Worm (Caenorhabditis elegans) whole organism, L1 larva: ENCODE results near the gene D1054.10.

Source experiments
- C34B4.2 ChIP-seq: sonication (generic microtip); optimal IDR thresholded peaks from 2 replicates; lab custom pipeline; 2017; ENCODE audit warnings: mild to moderate bottlenecking, missing genetic modification characterization, missing compliant biosample characterization
- Y116A8C.19 ChIP-seq: sonication (generic microtip); optimal IDR thresholded peaks from 2 replicates; lab custom pipeline; 2016; ENCODE audit warnings: missing compliant biosample characterization, missing genetic modification characterization, borderline replicate concordance
- aha-1 ChIP-seq: fragments of 150-350 bp; optimal IDR thresholded peaks from 2 replicates; lab custom pipeline; 2014; ENCODE audit warnings: missing biosample characterization, missing genetic modification characterization
- blmp-1 ChIP-seq: fragments of 150-350 bp; optimal IDR thresholded peaks from 2 replicates; lab custom pipeline; 2014; ENCODE audit warnings: missing biosample characterization, missing genetic modification characterization
- ceh-82 ChIP-seq, 3 experiments: fragments of 150-350 bp in 1 of 3; sonication (generic microtip) in 2 of 3; optimal IDR thresholded peaks; 2 replicates each; lab custom pipeline; 2014 to 2017; ENCODE audit warnings: missing biosample characterization in 3 of 3, missing genetic modification characterization in 3 of 3
- ceh-90 ChIP-seq: sonication (generic microtip); optimal IDR thresholded peaks from 2 replicates; lab custom pipeline; 2016; ENCODE audit warnings: missing genetic modification characterization, missing compliant biosample characterization
- ces-1 ChIP-seq: fragments of 150-350 bp; optimal IDR thresholded peaks from 2 replicates; lab custom pipeline; 2014; ENCODE audit warnings: missing biosample characterization, missing genetic modification reagents, missing genetic modification characterization
- efl-3 ChIP-seq: fragments of 200-800 bp; sonication (Bioruptor generic); optimal IDR thresholded peaks from 2 replicates; lab custom pipeline; 2018; ENCODE audit warnings: mild to moderate bottlenecking, missing genetic modification characterization, missing compliant biosample characterization
- egl-13 ChIP-seq: sonication (generic microtip); optimal IDR thresholded peaks from 2 replicates; lab custom pipeline; 2016; ENCODE audit warnings: missing genotype, missing genetic modification reagents, missing genetic modification characterization, missing compliant biosample characterization
- egl-27 ChIP-seq, 2 experiments: fragments of 150-350 bp in 1 of 2; sonication (generic microtip); optimal IDR thresholded peaks; 3 replicates each; lab custom pipeline; 2017 to 2018; ENCODE audit warnings: missing biosample characterization in 2 of 2, missing genetic modification characterization in 2 of 2, missing genetic modification reagents in 2 of 2
- elt-2 ChIP-seq: sonication (generic microtip); optimal IDR thresholded peaks from 2 replicates; lab custom pipeline; 2016; ENCODE audit warnings: missing genetic modification characterization, mild to moderate bottlenecking, inconsistent platforms, missing compliant biosample characterization, missing genetic modification reagents
- elt-3 ChIP-seq, 6 experiments: fragments of 150-350 bp in 1 of 6; sonication (generic microtip); optimal IDR thresholded peaks; 2 replicates each; lab custom pipeline; 2017 to 2018; ENCODE audit warnings: missing biosample characterization in 6 of 6, missing genetic modification characterization in 6 of 6, inconsistent platforms in 1 of 6
- fkh-8 ChIP-seq: sonication (generic microtip); optimal IDR thresholded peaks from 2 replicates; lab custom pipeline; 2016; ENCODE audit warnings: mild to moderate bottlenecking, missing genetic modification characterization, missing compliant biosample characterization
- hpl-2 ChIP-seq: fragments of 150-350 bp; optimal IDR thresholded peaks from 2 replicates; lab custom pipeline; 2014; ENCODE audit warnings: missing biosample characterization, missing genetic modification reagents, missing genetic modification characterization
- irx-1 ChIP-seq: sonication (generic microtip); optimal IDR thresholded peaks from 2 replicates; lab custom pipeline; 2016; ENCODE audit warnings: missing genetic modification characterization, missing compliant biosample characterization
- isw-1 ChIP-seq: fragments of 200-800 bp; sonication (Bioruptor generic); IDR thresholded peaks from 2 replicates; pipeline ENCODE4 v1.3.6; 2022; ENCODE audit warnings: missing genetic modification characterization, missing compliant biosample characterization
- lin-13 ChIP-seq: fragments of 150-350 bp; optimal IDR thresholded peaks from 2 replicates; lab custom pipeline; 2014; ENCODE audit warnings: missing biosample characterization, missing genetic modification reagents, missing genetic modification characterization
- lin-14 ChIP-seq: fragments of 200-800 bp; sonication (Bioruptor generic); optimal IDR thresholded peaks from 2 replicates; lab custom pipeline; 2018; ENCODE audit warnings: mild to moderate bottlenecking, missing genetic modification characterization, moderate library complexity, missing compliant biosample characterization
- lin-35 ChIP-seq, 2 experiments: fragments of 150-350 bp; optimal IDR thresholded peaks; 2 replicates each; lab custom pipeline; 2014; ENCODE audit warnings: missing biosample characterization in 2 of 2, missing genetic modification characterization in 2 of 2, missing genetic modification reagents in 2 of 2
- nhr-11 ChIP-seq: fragments of 150-350 bp; optimal IDR thresholded peaks from 2 replicates; lab custom pipeline; 2014; ENCODE audit warnings: missing biosample characterization, missing genetic modification characterization
- nhr-12 ChIP-seq: sonication (generic microtip); optimal IDR thresholded peaks from 2 replicates; lab custom pipeline; 2017; ENCODE audit warnings: missing biosample characterization, missing genetic modification characterization
- nhr-19 ChIP-seq: fragments of 200-800 bp; sonication (Bioruptor generic); conservative IDR thresholded peaks from 2 replicates; pipeline ENCODE4 v1.3.6; 2022; ENCODE audit warnings: missing genetic modification characterization, missing compliant biosample characterization
- nhr-20 ChIP-seq: sonication (generic microtip); optimal IDR thresholded peaks from 2 replicates; lab custom pipeline; 2016; ENCODE audit warnings: mild to moderate bottlenecking, missing genetic modification characterization, missing compliant biosample characterization
- nhr-47 ChIP-seq: sonication (generic microtip); optimal IDR thresholded peaks from 2 replicates; lab custom pipeline; 2016; ENCODE audit warnings: mild to moderate bottlenecking, missing genetic modification characterization, moderate library complexity, missing compliant biosample characterization
- nhr-71 ChIP-seq: sonication (generic microtip); optimal IDR thresholded peaks from 2 replicates; lab custom pipeline; 2016; ENCODE audit warnings: mild to moderate bottlenecking, missing genetic modification characterization, moderate library complexity, missing compliant biosample characterization
- nhr-76 ChIP-seq: sonication (generic microtip); optimal IDR thresholded peaks from 2 replicates; lab custom pipeline; 2017; ENCODE audit warnings: missing biosample characterization, missing genetic modification characterization
- nhr-77 ChIP-seq: fragments of 150-350 bp; optimal IDR thresholded peaks from 2 replicates; lab custom pipeline; 2014; ENCODE audit warnings: missing biosample characterization, missing genetic modification characterization
- nhr-84 ChIP-seq: sonication (generic microtip); optimal IDR thresholded peaks from 2 replicates; lab custom pipeline; 2017; ENCODE audit warnings: missing biosample characterization, missing genetic modification characterization
- nhr-85 ChIP-seq: sonication (generic microtip); peaks from one replicate; lab custom pipeline; 2016; ENCODE audit warnings: missing genetic modification characterization, inconsistent platforms, missing compliant biosample characterization
- nhr-90 ChIP-seq: sonication (generic microtip); optimal IDR thresholded peaks from 2 replicates; lab custom pipeline; 2016; ENCODE audit warnings: mild to moderate bottlenecking, missing genetic modification characterization, missing compliant biosample characterization; ENCODE audit not compliant: poor library complexity
- pax-3 ChIP-seq: fragments of 200-800 bp; sonication (Bioruptor generic); optimal IDR thresholded peaks from 2 replicates; lab custom pipeline; 2018; ENCODE audit warnings: mild to moderate bottlenecking, missing genetic modification characterization, moderate library complexity, missing compliant biosample characterization
- pqm-1 ChIP-seq: sonication (generic microtip); optimal IDR thresholded peaks from 3 replicates; lab custom pipeline; 2017; ENCODE audit warnings: missing biosample characterization, missing genetic modification characterization
- skn-1 ChIP-seq: fragments of 150-350 bp; optimal IDR thresholded peaks from 2 replicates; lab custom pipeline; 2014; ENCODE audit warnings: missing biosample characterization, missing genetic modification characterization
- snpc-4 ChIP-seq: fragments of 150-350 bp; optimal IDR thresholded peaks from 2 replicates; lab custom pipeline; 2014; ENCODE audit warnings: missing biosample characterization, missing genetic modification characterization
- snu-23 ChIP-seq: sonication (generic microtip); optimal IDR thresholded peaks from 2 replicates; lab custom pipeline; 2016; ENCODE audit warnings: missing genetic modification characterization, missing compliant biosample characterization
- sox-4 ChIP-seq: sonication (generic microtip); optimal IDR thresholded peaks from 2 replicates; lab custom pipeline; 2016; ENCODE audit warnings: missing genetic modification characterization, missing compliant biosample characterization
- sup-37 ChIP-seq: fragments of 200-800 bp; sonication (Bioruptor generic); optimal IDR thresholded peaks from 2 replicates; lab custom pipeline; 2018; ENCODE audit warnings: mild to moderate bottlenecking, missing genetic modification characterization, missing compliant biosample characterization
- swsn-7 ChIP-seq: sonication (generic microtip); optimal IDR thresholded peaks from 2 replicates; lab custom pipeline; 2016; ENCODE audit warnings: missing genetic modification characterization, missing compliant biosample characterization
- tbx-2 ChIP-seq: sonication (generic microtip); optimal IDR thresholded peaks from 2 replicates; lab custom pipeline; 2016; ENCODE audit warnings: missing genetic modification characterization, missing compliant biosample characterization
- tlp-1 ChIP-seq: fragments of 150-350 bp; optimal IDR thresholded peaks from 2 replicates; lab custom pipeline; 2014; ENCODE audit warnings: missing biosample characterization, missing genetic modification characterization
- unc-130 ChIP-seq: fragments of 150-350 bp; optimal IDR thresholded peaks from 2 replicates; lab custom pipeline; 2017; ENCODE audit warnings: missing biosample characterization, missing genetic modification characterization, inconsistent platforms
- unc-62 ChIP-seq: fragments of 150-350 bp; optimal IDR thresholded peaks from 2 replicates; lab custom pipeline; 2014; ENCODE audit warnings: missing biosample characterization, missing genetic modification reagents, missing genetic modification characterization
- unc-86 ChIP-seq: sonication (generic microtip); optimal IDR thresholded peaks from 2 replicates; lab custom pipeline; 2016; ENCODE audit warnings: missing genetic modification characterization, missing compliant biosample characterization
- unc-98 ChIP-seq: fragments of 200-800 bp; sonication (Bioruptor generic); IDR thresholded peaks from 2 replicates; pipeline ENCODE4 v1.3.6; 2022; ENCODE audit warnings: missing genetic modification characterization, missing compliant biosample characterization
- xbp-1 ChIP-seq: sonication (generic microtip); optimal IDR thresholded peaks from 2 replicates; lab custom pipeline; 2016; ENCODE audit warnings: missing genetic modification characterization, missing compliant biosample characterization
- zip-4 ChIP-seq: fragments of 200-800 bp; sonication (Bioruptor generic); optimal IDR thresholded peaks from 2 replicates; lab custom pipeline; 2018; ENCODE audit warnings: mild to moderate bottlenecking, missing genetic modification characterization, moderate library complexity, missing compliant biosample characterization

The D1054.10 gene

ce11 chrV:10760839-10761238 is 31.8 kb downstream of the D1054.10 start:
- TF ChIP-seq efl-3 (GFP tag; lab: Kevin White, UChicago) (no peak), tlp-1 (tag; lab: Kevin White, UChicago) (no peak), ceh-82 (tag; optimal IDR thresholded peaks at IDR 0.05; lab: Kevin White, UChicago) (no peak), nhr-71 (tag; lab: Kevin White, UChicago) (no peak), Y116A8C.19 (tag; lab: Kevin White, UChicago) (no peak), nhr-11 (tag; lab: Kevin White, UChicago) (no peak), ces-1 (GFP tag; lab: Kevin White, UChicago) (no peak), nhr-85 (tag; lab: Kevin White, UChicago) (no peak), pax-3 (no peak), pqm-1 (tag; lab: Kevin White, UChicago) (no peak), unc-130 (tag; lab: Kevin White, UChicago) (no peak), unc-62 (GFP tag; lab: Kevin White, UChicago) (no peak), nhr-84 (tag; lab: Kevin White, UChicago) (no peak), irx-1 (tag; lab: Kevin White, UChicago) (no peak), unc-98 (no peak), nhr-19 (GFP tag; lab: Robert Waterston, UW) (no peak), nhr-76 (tag; lab: Kevin White, UChicago) (no peak), zip-4 (GFP tag; lab: Kevin White, UChicago) (no peak)

- TF ChIP-seq fkh-8 (no peak), nhr-85 (tag; lab: Kevin White, UChicago) (peak; percentile 61), zip-4 (GFP tag; lab: Kevin White, UChicago) (no peak), ceh-90 (no peak)
- TF ChIP-seq, all 84 proteins: peak for 1
Measured at ce11 chrV:10758658-10759057, 34.0 kb downstream of the D1054.10 start, which contains the start of gene F28H7.8. Gene F28H7.8 (plus strand): TSS chrV:10758958.

DNA sequence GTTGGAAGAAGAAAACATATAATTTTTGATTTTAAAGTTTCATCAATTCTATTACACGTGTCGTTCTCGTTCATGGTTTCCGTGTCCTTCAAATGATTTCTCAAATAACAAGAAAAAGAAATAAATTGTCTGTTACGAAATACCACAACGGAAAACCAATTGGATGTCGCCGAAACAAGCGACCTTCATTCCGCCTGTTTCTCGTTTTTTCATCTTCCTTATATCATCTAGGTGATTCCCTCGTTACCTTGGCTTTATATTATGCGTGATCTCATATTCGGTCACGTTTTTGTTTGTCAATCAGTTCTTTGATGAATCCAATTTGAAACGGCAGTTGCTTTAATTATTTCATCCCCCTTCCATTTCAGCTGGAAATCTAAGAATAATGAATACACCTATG is 35.5 kb downstream of the D1054.10 start:
- TF ChIP-seq lin-14 (GFP tag; lab: Kevin White, UChicago): peak; percentile 86
- TF ChIP-seq nhr-71 (tag; lab: Kevin White, UChicago): peak; percentile 45
- peak; percentile 11 for TF ChIP-seq zip-4 (GFP tag; lab: Kevin White, UChicago)
- TF ChIP-seq xbp-1 (tag; lab: Kevin White, UChicago): peak; percentile 39
- peak; percentile 2 for TF ChIP-seq tbx-2 (tag; lab: Kevin White, UChicago)
- TF ChIP-seq nhr-19 (GFP tag; lab: Robert Waterston, UW): no peak
- peak; percentile 50 for TF ChIP-seq snu-23 (GFP tag; lab: Kevin White, UChicago)
- peak in 2 of 6 experiments; percentile 15 to 79 for TF ChIP-seq elt-3 (tag; optimal IDR thresholded peaks at IDR 0.05; lab: Kevin White, UChicago)
- no peak for TF ChIP-seq unc-98
- no peak for TF ChIP-seq nhr-12 (tag; lab: Kevin White, UChicago)
- no peak for TF ChIP-seq hpl-2
- TF ChIP-seq nhr-20 (tag; lab: Kevin White, UChicago): peak; percentile 50
- peak; percentile 40 for TF ChIP-seq skn-1 (tag; lab: Kevin White, UChicago)
- no peak for TF ChIP-seq elt-2
- peak in 1 of 2 experiments; percentile 12 for TF ChIP-seq lin-35 (GFP tag; optimal IDR thresholded peaks at IDR 0.05; lab: Kevin White, UChicago)
- TF ChIP-seq blmp-1 (tag; lab: Kevin White, UChicago): peak; percentile 63
- TF ChIP-seq C34B4.2 (tag; lab: Kevin White, UChicago): no peak
- TF ChIP-seq nhr-85 (tag; lab: Kevin White, UChicago): peak; percentile 89
- no peak for TF ChIP-seq snpc-4 (tag; lab: Kevin White, UChicago)

ce11 chrV:10756698-10757097 is 36.0 kb downstream of the D1054.10 start, which contains the start of gene irld-6:
Gene irld-6 (minus strand): TSS chrV:10756798.
- TF ChIP-seq tlp-1 (tag; lab: Kevin White, UChicago) (no peak), C34B4.2 (tag; lab: Kevin White, UChicago) (no peak), lin-35 (GFP tag; optimal IDR thresholded peaks at IDR 0.05; lab: Kevin White, UChicago) (no peak), blmp-1 (tag; lab: Kevin White, UChicago) (no peak), nhr-12 (tag; lab: Kevin White, UChicago) (no peak), egl-27 (tag; optimal IDR thresholded peaks at IDR 0.05; lab: Kevin White, UChicago) (no peak), egl-13 (tag; lab: Kevin White, UChicago) (no peak), sox-4 (no peak), sup-37 (GFP tag; lab: Kevin White, UChicago) (no peak), unc-62 (GFP tag; lab: Kevin White, UChicago) (no peak), nhr-77 (tag; lab: Kevin White, UChicago) (no peak), isw-1 (GFP tag; lab: Robert Waterston, UW) (no peak), swsn-7 (tag; lab: Kevin White, UChicago) (no peak), aha-1 (no peak), snpc-4 (tag; lab: Kevin White, UChicago) (no peak), lin-13 (GFP tag; lab: Kevin White, UChicago) (no peak), nhr-47 (tag; lab: Kevin White, UChicago) (no peak), fkh-8 (no peak), nhr-90 (tag; lab: Kevin White, UChicago) (no peak), unc-86 (tag; lab: Kevin White, UChicago) (no peak)
